Fruit fly (Drosophila melanogaster) whole organism: ENCODE results near the gene CG31546.

Source experiments
- CG8478 ChIP-seq: fragments of >200 bp; optimal IDR thresholded peaks from 2 replicates; lab custom pipeline; 2018; ENCODE audit warnings: inconsistent platforms
- Dll ChIP-seq: fragments of >200 bp; optimal IDR thresholded peaks from 2 replicates; lab custom pipeline; 2017
- EcR ChIP-seq, 2 experiments: fragments of >200 bp; optimal IDR thresholded peaks; 2 replicates each; lab custom pipeline; 2017; ENCODE audit warnings: missing biosample characterization in 2 of 2, missing genetic modification characterization in 2 of 2, missing genetic modification reagents in 2 of 2
- pan ChIP-seq: fragments of >200 bp; optimal IDR thresholded peaks from 2 replicates; lab custom pipeline; 2017
- psq ChIP-seq: fragments of >200 bp; optimal IDR thresholded peaks from 2 replicates; lab custom pipeline; 2017
- usp ChIP-seq: fragments of >200 bp; optimal IDR thresholded peaks from 2 replicates; lab custom pipeline; 2017; ENCODE audit warnings: missing biosample characterization, missing genetic modification characterization, mixed read lengths

The CG31546 gene

dm6 chr3R:5636519-5637430, 1.4 kb upstream of the CG31546 start, which contains the start of the genes CG31548 and CG12170:
TSS of gene CG31548 (minus strand) at chr3R:5636852.
TSS of gene CG12170 (plus strand) at chr3R:5637234.
- TF ChIP-seq pan (lab: Kevin White, UChicago) (no peak), usp (GFP tag; lab: Kevin White, UChicago) (no peak), CG8478 (lab: Kevin White, UChicago) (no peak), EcR (GFP tag; optimal IDR thresholded peaks at IDR 0.05; lab: Kevin White, UChicago) (no peak), Dll (lab: Kevin White, UChicago) (no peak), psq (lab: Kevin White, UChicago) (no peak)

DNA sequence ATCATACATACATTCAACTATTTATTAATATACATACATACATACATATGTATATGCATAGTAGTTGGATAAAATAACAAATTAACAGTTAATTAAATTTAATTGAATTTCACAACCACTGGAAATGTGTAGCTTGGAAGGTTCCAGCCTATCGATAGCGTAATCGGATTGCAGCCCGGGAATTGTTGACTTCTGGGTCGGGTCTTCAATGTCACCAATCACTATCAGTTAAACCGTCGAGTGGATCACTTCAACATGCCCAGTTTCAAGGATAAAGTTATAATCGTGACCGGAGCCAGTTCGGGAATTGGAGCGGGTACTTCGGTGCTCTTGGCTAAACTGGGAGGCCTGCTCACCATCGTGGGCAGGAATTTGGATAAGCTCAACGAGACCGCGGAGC, 2.0 kb downstream of the CG31546 start, which contains the start of gene CG12171:
Gene CG12171 (plus strand): TSS at position 191 of the 400 bp plus-strand sequence.
- TF ChIP-seq pan (lab: Kevin White, UChicago) (no peak), usp (GFP tag; lab: Kevin White, UChicago) (no peak), EcR (GFP tag; optimal IDR thresholded peaks at IDR 0.05; lab: Kevin White, UChicago) (no peak), psq (lab: Kevin White, UChicago) (no peak), CG8478 (lab: Kevin White, UChicago) (no peak), Dll (lab: Kevin White, UChicago) (no peak)

dm6 chr3R:5632182-5632581, 3.2 kb downstream of the CG31546 start, which contains the start of gene CG31549:
TSS of gene CG31549 (plus strand) at chr3R:5632192.
- TF ChIP-seq Dll (lab: Kevin White, UChicago) (no peak), usp (GFP tag; lab: Kevin White, UChicago) (no peak), pan (lab: Kevin White, UChicago) (no peak), psq (lab: Kevin White, UChicago) (no peak), EcR (GFP tag; optimal IDR thresholded peaks at IDR 0.05; lab: Kevin White, UChicago) (no peak), CG8478 (lab: Kevin White, UChicago) (no peak)

DNA sequence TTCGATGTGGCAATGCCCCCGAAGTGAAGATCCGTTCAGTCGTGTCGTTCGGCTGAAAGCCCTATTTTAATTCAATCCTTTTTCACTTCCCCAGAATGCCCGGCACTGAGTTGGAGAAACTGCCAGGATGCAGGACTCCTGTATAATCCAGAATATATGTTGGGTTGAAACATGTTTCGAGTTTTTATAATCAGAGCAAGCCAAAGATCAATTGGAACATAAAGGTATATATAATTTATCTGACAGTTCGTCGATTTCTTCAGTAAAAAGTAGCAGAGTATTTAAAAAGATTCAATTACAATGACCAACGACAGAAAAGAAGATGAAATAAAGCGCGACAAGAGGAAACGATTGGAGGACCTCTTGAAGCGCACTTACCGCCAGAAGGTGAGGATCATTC, 7.9 kb downstream of the CG31546 start, which contains the start of gene CG31551:
Gene CG31551 (plus strand): TSS at position 301 of the 400 bp plus-strand sequence.
- TF ChIP-seq EcR (GFP tag; optimal IDR thresholded peaks at IDR 0.05; lab: Kevin White, UChicago), result no peak

DNA sequence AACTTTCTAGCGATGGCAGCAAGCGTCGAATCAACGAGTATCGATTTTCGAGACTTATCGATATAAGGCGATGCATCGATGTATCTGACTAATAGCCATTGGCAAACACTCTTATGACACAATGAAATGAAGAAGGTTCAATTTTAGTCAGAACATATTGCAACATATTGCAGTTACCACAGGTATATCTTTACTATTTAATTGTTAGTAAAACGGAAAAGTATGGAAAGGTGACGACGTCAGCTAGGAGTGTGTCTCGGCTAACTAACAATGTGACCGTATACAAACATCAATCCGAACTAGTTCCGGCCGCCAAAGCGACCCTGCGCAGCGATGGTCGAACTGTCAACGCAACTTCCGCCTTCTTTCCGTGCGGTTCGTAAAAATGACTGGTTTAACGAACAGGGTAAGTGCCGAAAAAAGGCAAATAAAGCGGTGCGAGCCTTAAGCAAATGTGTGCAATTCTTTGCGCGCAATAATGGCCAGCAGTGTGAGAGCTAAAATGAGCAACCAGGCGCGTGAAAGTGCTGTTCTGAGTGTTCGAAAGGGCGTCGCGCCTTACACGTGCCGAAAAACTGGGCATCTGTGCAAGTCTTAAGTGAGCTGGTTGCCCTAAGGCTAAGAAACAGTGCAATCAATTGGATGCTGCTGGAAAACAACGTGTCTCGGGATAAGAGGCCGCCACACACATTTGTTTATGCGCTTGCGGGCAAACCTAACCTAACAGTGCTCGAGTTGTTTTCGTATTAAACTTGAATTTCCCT, 11.1 kb downstream of the CG31546 start, which contains the start of the genes Dph4, Spec2 and RpL13A:
Gene Dph4 (minus strand): TSS at position 11 of the 764 bp plus-strand sequence.
Gene Spec2 (minus strand): TSS at position 11 of the 764 bp plus-strand sequence.
Gene RpL13A (plus strand): TSS at position 360 of the 764 bp plus-strand sequence.
- no peak for TF ChIP-seq EcR (GFP tag; optimal IDR thresholded peaks at IDR 0.05; lab: Kevin White, UChicago)
- TF ChIP-seq usp (GFP tag; lab: Kevin White, UChicago), result no peak
- no peak for TF ChIP-seq Dll (lab: Kevin White, UChicago)
- no peak for TF ChIP-seq CG8478 (lab: Kevin White, UChicago)
- no peak for TF ChIP-seq pan (lab: Kevin White, UChicago)

DNA sequence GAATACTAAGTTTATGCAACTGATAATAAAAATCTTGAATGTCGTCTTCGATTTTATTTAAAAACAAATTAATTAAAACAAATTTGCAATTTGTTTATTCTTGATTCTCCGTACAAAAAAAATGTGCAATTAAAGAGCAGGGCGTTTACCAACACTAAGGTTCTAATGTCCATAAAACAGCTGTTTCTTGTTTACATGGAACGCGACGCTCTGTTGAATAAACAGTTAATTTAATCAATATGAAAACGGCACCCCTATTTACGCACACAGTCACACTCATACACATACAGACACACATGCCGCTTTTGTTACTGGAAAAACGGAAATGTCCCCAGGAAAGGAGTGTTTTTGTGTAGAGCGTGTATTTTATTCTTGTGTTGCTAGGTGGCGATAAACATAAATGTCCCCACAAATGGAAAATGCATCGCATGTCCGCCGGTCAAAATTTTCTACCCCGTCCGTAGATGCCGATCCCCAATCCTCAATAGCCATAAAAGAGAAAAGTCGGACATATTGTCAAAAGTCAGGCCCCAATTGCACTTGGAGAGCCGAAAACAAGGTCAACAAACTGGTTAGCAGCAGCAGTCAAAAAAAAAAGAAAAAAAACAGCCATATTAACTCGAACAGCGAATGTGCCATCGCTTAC, 12.3 kb downstream of the CG31546 start:
- TF ChIP-seq CG8478 (lab: Kevin White, UChicago), result no peak
- no peak for TF ChIP-seq Dll (lab: Kevin White, UChicago)
- TF ChIP-seq psq (lab: Kevin White, UChicago), result no peak
- no peak for TF ChIP-seq EcR (GFP tag; optimal IDR thresholded peaks at IDR 0.05; lab: Kevin White, UChicago)
- no peak for TF ChIP-seq usp (GFP tag; lab: Kevin White, UChicago)
- TF ChIP-seq pan (lab: Kevin White, UChicago), result no peak

DNA sequence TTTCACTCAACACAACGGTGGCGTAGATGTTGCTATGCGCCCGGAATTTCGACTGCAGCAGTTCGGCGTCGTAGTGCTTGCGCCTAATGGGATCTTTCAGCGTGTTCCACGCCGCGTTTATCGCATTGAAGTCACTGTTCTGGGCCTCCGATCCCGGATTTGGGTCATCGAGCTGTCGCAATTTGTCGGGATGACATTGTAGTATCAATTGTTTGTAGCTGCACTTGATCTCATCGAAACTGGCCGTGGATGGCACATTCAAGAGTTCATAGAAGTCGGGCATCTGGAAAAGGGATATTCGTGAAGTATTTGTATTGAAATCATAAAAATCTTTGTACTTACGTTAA, 13.0 kb downstream of the CG31546 start:
- TF ChIP-seq EcR (GFP tag; optimal IDR thresholded peaks at IDR 0.05; lab: Kevin White, UChicago) (no peak), CG8478 (lab: Kevin White, UChicago) (no peak), psq (lab: Kevin White, UChicago) (no peak), pan (lab: Kevin White, UChicago) (no peak), Dll (lab: Kevin White, UChicago) (no peak), usp (GFP tag; lab: Kevin White, UChicago) (no peak)

DNA sequence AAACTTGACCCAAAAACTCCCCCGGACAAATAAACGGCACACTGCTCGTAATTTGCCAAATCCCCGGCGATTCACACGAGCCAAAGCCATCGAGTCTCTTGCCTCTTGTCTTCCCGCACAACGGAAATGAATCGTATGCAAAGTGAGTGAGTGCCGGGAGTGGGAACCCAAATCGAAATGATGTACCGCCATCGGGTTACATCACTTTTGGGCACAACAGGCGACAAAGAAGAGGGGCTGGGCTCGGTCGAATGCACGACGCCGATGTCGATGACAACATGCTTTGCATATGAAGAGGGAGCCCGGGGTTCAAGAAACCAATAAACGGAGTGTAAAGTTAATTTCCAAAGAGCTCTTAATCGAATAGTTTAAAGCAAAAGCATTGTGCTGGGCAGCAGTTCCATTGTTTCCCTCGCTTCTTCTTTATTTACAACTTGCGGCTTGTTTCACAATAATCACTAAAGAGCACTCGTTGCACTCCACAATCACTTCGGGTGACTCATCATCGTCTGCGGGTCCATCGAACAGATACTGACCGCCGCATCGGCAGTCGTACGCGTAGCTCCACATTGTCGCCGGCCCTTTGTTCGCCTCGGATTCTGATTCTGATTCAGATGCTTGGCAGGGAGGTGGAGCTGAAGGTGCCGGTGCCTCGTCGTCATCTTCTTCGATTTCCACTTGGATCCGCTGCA, 13.6 kb downstream of the CG31546 start:
- TF ChIP-seq EcR (GFP tag; optimal IDR thresholded peaks at IDR 0.05; lab: Kevin White, UChicago), result no peak
- no peak for TF ChIP-seq CG8478 (lab: Kevin White, UChicago)
- TF ChIP-seq pan (lab: Kevin White, UChicago), result no peak
- TF ChIP-seq psq (lab: Kevin White, UChicago), result no peak
- TF ChIP-seq usp (GFP tag; lab: Kevin White, UChicago), result no peak
- TF ChIP-seq Dll (lab: Kevin White, UChicago), result no peak

DNA sequence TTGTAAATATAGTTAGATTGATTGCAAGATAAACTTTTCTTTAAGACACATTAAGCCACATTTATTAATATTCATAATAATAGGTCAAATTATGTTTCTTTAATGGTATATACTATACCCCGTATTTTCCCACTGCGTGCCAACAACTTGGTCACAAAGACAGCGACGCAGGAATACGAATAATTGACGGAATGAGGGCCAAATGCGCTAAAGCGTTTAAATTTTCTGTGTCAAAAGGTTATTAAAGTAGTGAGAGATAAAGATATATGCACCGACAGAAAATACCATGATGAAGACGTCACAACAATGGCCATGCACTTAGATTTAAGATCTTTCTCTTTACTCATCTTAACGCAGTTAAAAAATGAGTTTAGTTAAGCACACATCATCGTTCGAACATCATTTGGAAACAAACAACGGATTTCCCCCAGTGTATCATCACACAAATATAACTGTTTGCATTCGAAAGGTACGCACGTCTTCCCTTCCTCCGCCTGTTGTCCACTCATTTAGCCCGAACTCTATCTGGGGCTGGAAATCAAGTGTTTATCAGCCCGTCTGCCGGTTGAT, 15.0 kb downstream of the CG31546 start:
- TF ChIP-seq CG8478 (lab: Kevin White, UChicago) (no peak), usp (GFP tag; lab: Kevin White, UChicago) (no peak), psq (lab: Kevin White, UChicago) (no peak)
